Fruit fly (Drosophila melanogaster): ENCODE measurements around the gene Whamy.

The Whamy gene

DNA sequence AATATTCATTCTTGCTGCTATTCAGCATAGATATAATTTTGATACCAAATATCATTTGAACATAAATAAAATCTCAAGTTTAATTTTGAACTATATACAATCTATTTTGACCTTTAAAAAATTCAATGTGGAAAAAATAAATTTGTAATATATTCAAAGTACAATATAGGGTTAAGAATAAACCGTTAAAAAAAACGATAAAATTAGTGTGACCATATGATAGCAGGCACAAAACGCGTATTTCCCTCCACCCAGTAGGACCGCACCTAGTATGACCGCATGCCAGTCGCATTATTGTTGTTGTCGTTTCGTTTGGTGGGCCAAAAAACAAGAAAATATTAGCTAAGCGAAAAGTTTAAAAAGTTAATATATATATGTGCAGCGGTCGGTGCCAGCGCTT, 18.8 kb upstream of the Whamy start, which contains the start of gene CG8516 (continued):
- TF ChIP-seq dimm (GFP tag; IDR thresholded peaks at IDR 0.05) (no peak), Hey (tag; optimal IDR thresholded peaks at IDR 0.05) (no peak), CG11723 (GFP tag; optimal IDR thresholded peaks at IDR 0.05) (no peak), Rfx (GFP tag; IDR thresholded peaks at IDR 0.05) (peak; percentile 33; the same call in 1 of the 2 replicates), tup (GFP tag; optimal IDR thresholded peaks at IDR 0.05) (no peak), CG11560 (tag; IDR thresholded peaks at IDR 0.05) (no peak), Fer1 (GFP tag; optimal IDR thresholded peaks at IDR 0.05) (no peak), CG2199 (GFP tag; IDR thresholded peaks at IDR 0.05) (no peak), Hr3 (GFP tag; optimal IDR thresholded peaks at IDR 0.05) (no peak), Meics (GFP tag; optimal IDR thresholded peaks at IDR 0.05) (peak; percentile 0), CG4820 (GFP tag; optimal IDR thresholded peaks at IDR 0.05) (no peak), dpn (GFP tag; optimal IDR thresholded peaks at IDR 0.05) (no peak), Gug (GFP tag; IDR thresholded peaks at IDR 0.05) (no peak), CrebB (tag; optimal IDR thresholded peaks at IDR 0.05) (no peak), onecut (GFP tag; IDR thresholded peaks at IDR 0.05) (no peak), CG9797 (GFP tag; optimal IDR thresholded peaks at IDR 0.05) (peak; percentile 93), Tbp (GFP tag; optimal IDR thresholded peaks at IDR 0.05) (no peak), CG10565 (GFP tag; optimal IDR thresholded peaks at IDR 0.05) (no peak), ATbp (GFP tag; optimal IDR thresholded peaks at IDR 0.05) (no peak), cato (GFP tag; optimal IDR thresholded peaks at IDR 0.05; ENCODE audit: borderline replicate concordance) (no peak), CG12071 (GFP tag; optimal IDR thresholded peaks at IDR 0.05) (no peak), dati (GFP tag; IDR thresholded peaks at IDR 0.05) (no peak), MTF-1 (GFP tag; optimal IDR thresholded peaks at IDR 0.05; ENCODE audit: borderline replicate concordance) (peak; percentile 2), trem (tag; optimal IDR thresholded peaks at IDR 0.05) (peak; percentile 60), CG6175 (GFP tag; IDR thresholded peaks at IDR 0.05) (no peak), CG34224 (GFP tag; IDR thresholded peaks at IDR 0.05; ENCODE audit: partially characterized antibody) (no peak), odd (GFP tag; optimal IDR thresholded peaks at IDR 0.05) (no peak), CG7357 (GFP tag; IDR thresholded peaks at IDR 0.05) (no peak), sug (tag; optimal IDR thresholded peaks at IDR 0.05) (peak; percentile 32), CG10321 (GFP tag; IDR thresholded peaks at IDR 0.05) (no peak), CG4730 (GFP tag; IDR thresholded peaks at IDR 0.05) (no peak), oc (tag; optimal IDR thresholded peaks at IDR 0.05) (no peak), Fer2 (tag; optimal IDR thresholded peaks at IDR 0.05) (no peak), CG14965 (GFP tag; optimal IDR thresholded peaks at IDR 0.05; ENCODE audit: borderline replicate concordance) (no peak), fd102C (GFP tag; optimal IDR thresholded peaks at IDR 0.05) (no peak), CG15601 (tag; optimal IDR thresholded peaks at IDR 0.05) (no peak), BtbVII (GFP tag; optimal IDR thresholded peaks at IDR 0.05) (no peak), CG2678 (tag; optimal IDR thresholded peaks at IDR 0.05) (no peak), CG4404 (GFP tag; IDR thresholded peaks at IDR 0.05) (no peak), gt (GFP tag; IDR thresholded peaks at IDR 0.05) (no peak), HLH54F (GFP tag; optimal IDR thresholded peaks at IDR 0.05) (no peak), CG32767 (GFP tag; IDR thresholded peaks at IDR 0.05) (no peak), CG16815 (GFP tag; optimal IDR thresholded peaks at IDR 0.05) (no peak), pan (optimal IDR thresholded peaks at IDR 0.05) (no peak), pan (GFP tag; optimal IDR thresholded peaks at IDR 0.05 in 1 of 2, IDR thresholded peaks at IDR 0.05 in 1 of 2) (no peak), dysf (GFP tag; IDR thresholded peaks at IDR 0.05) (no peak), CG1602 (GFP tag; optimal IDR thresholded peaks at IDR 0.05) (no peak), CG6765 (GFP tag; optimal IDR thresholded peaks at IDR 0.05) (no peak), CG12155 (GFP tag; optimal IDR thresholded peaks at IDR 0.05) (no peak), CG17568 (GFP tag; optimal IDR thresholded peaks at IDR 0.05) (no peak), tio (GFP tag; optimal IDR thresholded peaks at IDR 0.05) (no peak), Oaz (GFP tag; IDR thresholded peaks at IDR 0.05) (no peak), dm (GFP tag; optimal IDR thresholded peaks at IDR 0.05) (no peak)

All from whole organism, embryonic.